Worm (Caenorhabditis elegans) whole organism, midembryonic: ENCODE results near the gene B0222.15.

Experiments used
- T22C8.4 ChIP-seq: fragments of 200-800 bp; sonication (Bioruptor generic); IDR thresholded peaks from 2 replicates; pipeline ENCODE4 v1.3.6; 2022; ENCODE audit warnings: missing genetic modification characterization, missing compliant biosample characterization
- cog-1 ChIP-seq: sonication (generic microtip); optimal IDR thresholded peaks from 2 replicates; lab custom pipeline; 2016; ENCODE audit warnings: missing genetic modification characterization, missing compliant biosample characterization
- flt-1 ChIP-seq: fragments of 200-800 bp; sonication (Bioruptor generic); IDR thresholded peaks from 2 replicates; pipeline ENCODE4 v1.3.6; 2022; ENCODE audit warnings: missing genetic modification characterization, missing compliant biosample characterization
- klf-2 ChIP-seq: fragments of 200-800 bp; sonication (Bioruptor generic); conservative IDR thresholded peaks from 2 replicates; pipeline ENCODE4 v1.3.6; 2022; ENCODE audit warnings: missing genetic modification reagents, missing genetic modification characterization, missing compliant biosample characterization
- med-1 ChIP-seq: sonication (generic microtip); optimal IDR thresholded peaks from 2 replicates; lab custom pipeline; 2017; ENCODE audit warnings: missing genetic modification characterization, mild to moderate bottlenecking, missing compliant biosample characterization, antibody characterized with exemption, missing genetic modification reagents; ENCODE audit not compliant: insufficient read depth
- ref-1 ChIP-seq: fragments of 200-800 bp; sonication (Bioruptor generic); conservative IDR thresholded peaks from 2 replicates; pipeline ENCODE4 v1.3.6; 2022; ENCODE audit warnings: missing genetic modification reagents, missing genetic modification characterization, missing compliant biosample characterization
- tab-1 ChIP-seq: fragments of 200-800 bp; sonication (Bioruptor generic); IDR thresholded peaks from 2 replicates; pipeline ENCODE4 v1.3.6; 2022; ENCODE audit warnings: missing genetic modification characterization, missing compliant biosample characterization
- ztf-23 ChIP-seq: fragments of 200-800 bp; sonication (Bioruptor generic); IDR thresholded peaks from 2 replicates; pipeline ENCODE4 v1.3.6; 2022; ENCODE audit warnings: missing genetic modification reagents, missing genetic modification characterization, missing compliant biosample characterization
- ztf-29 ChIP-seq: fragments of 200-800 bp; sonication (Bioruptor generic); IDR thresholded peaks from 2 replicates; pipeline ENCODE4 v1.3.6; 2022; ENCODE audit warnings: missing genetic modification reagents, missing genetic modification characterization, missing compliant biosample characterization

The B0222.15 gene

DNA sequence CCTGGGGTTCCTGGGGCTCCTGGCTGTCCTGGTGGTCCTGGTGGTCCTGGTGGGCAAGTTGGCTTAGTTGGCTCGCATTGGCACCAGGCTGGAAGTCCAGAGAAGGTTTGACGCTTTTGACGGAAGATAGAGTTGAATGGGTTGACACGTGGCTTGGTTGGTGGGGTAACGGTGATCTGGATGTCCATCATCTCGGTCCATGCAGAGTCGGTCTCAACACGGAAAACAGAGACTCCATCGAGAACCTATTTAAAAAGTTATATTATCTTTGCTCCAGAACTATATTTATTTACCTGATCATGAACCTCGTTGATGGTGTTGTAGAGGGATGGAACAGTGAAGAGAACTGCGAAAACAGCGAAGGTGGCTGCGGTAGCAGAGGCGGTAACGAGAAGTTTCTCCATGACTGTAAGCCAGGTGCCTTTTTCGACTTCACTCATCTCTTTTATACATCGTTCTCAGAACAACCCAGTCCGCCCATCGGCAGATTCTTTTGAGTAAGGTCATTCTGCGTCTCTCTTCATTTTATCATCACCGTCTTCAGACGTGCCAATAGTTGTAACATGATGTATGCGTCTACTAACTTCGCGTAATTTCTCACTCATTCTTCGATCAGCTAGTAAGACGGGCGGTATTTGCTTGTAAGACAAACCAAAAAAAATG is 3.8 kb upstream of the B0222.15 start, which contains the start of gene col-144:
Gene col-144, minus strand, starts transcription at position 419 of the 663 bp plus-strand sequence.
- no peak for TF ChIP-seq T22C8.4
- TF ChIP-seq ztf-23, result no peak
- TF ChIP-seq ref-1, result no peak
- TF ChIP-seq tab-1, result no peak
- TF ChIP-seq klf-2 (GFP tag; lab: Robert Waterston, UW), result no peak
- no peak for TF ChIP-seq flt-1
- no peak for TF ChIP-seq ztf-29
- no peak for TF ChIP-seq med-1
- TF ChIP-seq cog-1 (tag; lab: Kevin White, UChicago), result no peak

DNA sequence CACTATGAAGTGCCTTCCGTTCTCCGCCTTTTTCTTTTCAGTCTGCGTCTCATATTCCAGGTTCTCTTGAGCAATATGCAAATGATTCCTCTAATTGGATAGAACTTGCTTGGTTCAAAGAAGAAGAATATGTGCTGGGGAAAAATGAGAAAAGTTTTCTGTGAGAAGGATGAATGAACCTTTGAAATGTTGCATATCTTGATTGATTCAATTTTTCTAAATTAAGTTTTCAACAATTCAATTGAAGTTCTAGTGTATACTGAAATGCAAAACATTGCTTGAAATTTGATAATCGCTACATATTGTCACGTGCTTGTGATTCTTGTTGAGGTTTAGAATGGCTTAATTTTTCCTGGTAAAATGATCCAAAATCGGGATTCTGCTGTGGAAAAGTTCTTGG is 1.0 kb upstream of the B0222.15 start:
- TF ChIP-seq tab-1, result no peak
- TF ChIP-seq cog-1 (tag; lab: Kevin White, UChicago), result no peak
- TF ChIP-seq ref-1, result no peak
- no peak for TF ChIP-seq ztf-29
- no peak for TF ChIP-seq T22C8.4
- TF ChIP-seq klf-2 (GFP tag; lab: Robert Waterston, UW), result no peak
- TF ChIP-seq ztf-23, result no peak
- TF ChIP-seq med-1, result no peak
- TF ChIP-seq flt-1, result no peak

DNA sequence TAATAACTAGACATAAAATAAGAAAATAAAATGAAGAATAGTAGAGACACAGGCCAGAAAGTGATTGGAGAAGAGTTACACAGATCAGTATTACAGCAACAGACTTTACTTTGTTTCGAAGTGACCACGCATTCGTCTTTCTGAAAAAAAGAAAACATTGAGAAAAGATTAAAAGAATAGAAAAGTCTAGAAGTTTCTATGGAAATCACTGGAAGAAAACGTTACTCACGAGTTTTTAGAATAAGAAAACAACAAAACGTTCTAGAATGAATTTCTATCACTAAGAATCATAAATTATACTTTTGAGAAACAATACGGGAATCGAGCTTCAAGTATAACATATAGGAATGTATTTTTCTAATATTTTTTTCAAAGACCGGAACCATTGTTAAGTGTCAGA is 963 bp downstream of the B0222.15 start:
- TF ChIP-seq med-1, result no peak
- TF ChIP-seq cog-1 (tag; lab: Kevin White, UChicago), result no peak
- TF ChIP-seq flt-1, result no peak
- TF ChIP-seq ztf-29, result no peak
- TF ChIP-seq ref-1, result no peak
- TF ChIP-seq tab-1, result no peak
- TF ChIP-seq ztf-23, result no peak
- TF ChIP-seq klf-2 (GFP tag; lab: Robert Waterston, UW), result no peak
- TF ChIP-seq T22C8.4, result no peak

DNA sequence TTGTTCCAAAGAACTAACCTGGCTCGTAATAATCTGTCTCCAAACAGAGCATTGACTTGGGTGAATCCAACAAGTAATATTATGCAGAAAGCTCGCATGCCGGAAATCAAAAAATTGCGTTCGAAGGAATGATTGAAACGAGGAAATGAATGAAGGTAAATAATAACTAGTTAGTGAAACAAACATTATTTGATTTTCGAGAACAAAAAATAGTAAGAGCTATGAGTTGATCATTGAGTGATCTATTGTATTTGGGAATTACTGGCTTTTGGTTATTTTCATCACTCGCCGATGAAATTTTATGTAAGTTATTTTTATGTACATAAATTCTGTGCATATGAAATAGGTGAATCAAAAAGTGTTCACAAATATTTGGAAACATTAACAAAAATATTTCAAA is 1.8 kb downstream of the B0222.15 start, which contains the start of gene B0222.5:
Gene B0222.5, minus strand, starts transcription at position 101 of the 400 bp plus-strand sequence.
- no peak for TF ChIP-seq med-1
- no peak for TF ChIP-seq ref-1
- no peak for TF ChIP-seq ztf-23
- no peak for TF ChIP-seq T22C8.4
- no peak for TF ChIP-seq cog-1 (tag; lab: Kevin White, UChicago)
- TF ChIP-seq ztf-29, result no peak
- TF ChIP-seq klf-2 (GFP tag; lab: Robert Waterston, UW), result no peak
- TF ChIP-seq tab-1, result no peak
- no peak for TF ChIP-seq flt-1

DNA sequence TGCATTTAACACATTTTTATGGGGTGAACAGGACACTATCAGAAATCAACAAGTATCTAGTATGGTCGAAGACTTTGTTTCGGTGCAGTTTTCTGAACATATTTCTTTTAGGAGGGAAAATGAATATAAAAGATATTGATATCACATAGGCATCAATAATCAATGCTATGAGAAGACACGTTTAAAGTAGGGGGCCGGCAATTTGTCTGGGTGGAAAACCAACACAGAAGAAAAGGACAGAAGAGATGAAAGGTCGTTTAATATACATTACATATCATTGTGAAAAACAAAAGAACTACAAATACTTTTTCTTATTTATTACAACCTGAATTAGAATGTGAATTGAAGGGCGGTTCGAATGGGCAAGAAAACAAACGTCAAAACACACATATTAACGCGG is 4.2 kb downstream of the B0222.15 start:
- no peak for TF ChIP-seq ztf-23
- no peak for TF ChIP-seq ref-1
- no peak for TF ChIP-seq T22C8.4
- no peak for TF ChIP-seq tab-1
- no peak for TF ChIP-seq flt-1
- no peak for TF ChIP-seq ztf-29
- TF ChIP-seq med-1, result no peak
- TF ChIP-seq klf-2 (GFP tag; lab: Robert Waterston, UW), result no peak
- no peak for TF ChIP-seq cog-1 (tag; lab: Kevin White, UChicago)

DNA sequence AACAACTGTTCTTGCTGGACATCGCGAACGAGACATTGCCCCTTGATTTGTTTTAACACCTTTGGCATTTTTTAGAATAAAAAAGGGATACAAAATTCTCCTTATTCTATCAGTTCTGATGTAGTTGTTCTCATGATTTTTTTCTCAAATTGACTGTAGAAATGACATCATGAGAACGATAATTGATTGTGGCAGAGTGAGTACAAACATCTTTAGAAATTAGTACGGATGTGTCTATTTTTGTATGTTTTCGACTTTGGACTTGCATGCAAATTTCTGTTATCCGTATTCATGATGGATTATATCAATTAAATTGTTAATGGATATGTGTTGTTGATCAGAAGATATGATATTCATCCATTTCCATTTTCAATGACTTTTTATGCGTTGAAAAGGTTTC is 8.4 kb downstream of the B0222.15 start:
- TF ChIP-seq med-1, result no peak
- TF ChIP-seq flt-1, result no peak
- TF ChIP-seq klf-2 (GFP tag; lab: Robert Waterston, UW), result no peak
- no peak for TF ChIP-seq cog-1 (tag; lab: Kevin White, UChicago)
- no peak for TF ChIP-seq ref-1
- no peak for TF ChIP-seq ztf-23
- TF ChIP-seq ztf-29, result no peak

DNA sequence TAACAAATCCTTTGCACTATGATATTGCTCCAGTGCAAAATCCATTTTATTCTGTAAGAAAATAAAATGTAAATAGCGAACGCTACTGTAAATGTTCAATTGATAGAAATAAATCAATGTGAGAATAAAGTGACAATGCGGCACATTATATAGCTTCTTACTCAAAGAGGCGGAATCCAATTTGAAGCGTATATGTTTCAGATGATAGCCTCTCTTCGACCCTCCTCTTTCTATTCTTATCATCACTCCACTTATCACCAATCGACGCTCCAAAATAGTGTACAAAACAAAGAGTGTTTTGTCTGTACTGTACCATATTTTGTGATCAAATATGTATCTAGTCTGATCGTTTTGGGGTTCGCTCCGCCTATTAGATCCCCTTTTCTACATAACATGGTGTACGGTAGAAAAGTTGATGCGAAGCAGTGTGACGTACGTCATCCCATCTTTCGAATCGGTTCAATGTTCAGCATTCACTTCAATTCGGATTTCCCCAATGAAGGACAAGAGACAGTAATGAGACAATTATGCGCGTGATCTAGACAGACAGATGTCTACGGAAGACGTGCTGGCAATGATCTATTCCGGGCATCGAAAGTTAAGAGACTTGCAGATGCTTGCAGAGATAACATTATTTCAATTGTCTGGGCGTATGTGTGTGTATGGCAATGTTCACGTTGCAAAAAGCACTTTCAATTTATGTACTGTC is 9.6 kb downstream of the B0222.15 start, which contains the start of gene spl-2:
Gene spl-2, minus strand, starts transcription at position 51 of the 709 bp plus-strand sequence.
- TF ChIP-seq ztf-23, result no peak
- TF ChIP-seq T22C8.4, result no peak
- TF ChIP-seq tab-1, result no peak
- TF ChIP-seq ref-1, result no peak
- no peak for TF ChIP-seq flt-1

DNA sequence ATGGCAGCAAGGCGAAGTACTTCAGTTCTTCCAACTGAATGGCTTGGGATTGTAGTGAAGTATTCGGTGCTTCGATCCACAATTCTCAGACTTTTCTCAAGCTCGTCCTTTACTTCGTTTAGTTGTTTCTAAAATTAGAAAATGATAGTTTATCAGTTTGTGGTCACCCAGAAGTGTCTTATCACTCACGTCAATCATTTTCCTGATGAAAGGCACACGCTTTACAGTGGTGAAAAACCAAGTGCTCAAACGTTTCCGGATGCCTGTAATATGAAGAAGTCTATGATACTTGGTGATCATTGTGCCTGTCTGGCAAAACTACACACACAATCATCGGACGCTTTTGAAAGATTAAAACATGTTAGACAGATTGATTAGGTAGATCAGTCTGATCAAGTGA is 10.4 kb downstream of the B0222.15 start:
- no peak for TF ChIP-seq ztf-23
- TF ChIP-seq cog-1 (tag; lab: Kevin White, UChicago), result no peak

DNA sequence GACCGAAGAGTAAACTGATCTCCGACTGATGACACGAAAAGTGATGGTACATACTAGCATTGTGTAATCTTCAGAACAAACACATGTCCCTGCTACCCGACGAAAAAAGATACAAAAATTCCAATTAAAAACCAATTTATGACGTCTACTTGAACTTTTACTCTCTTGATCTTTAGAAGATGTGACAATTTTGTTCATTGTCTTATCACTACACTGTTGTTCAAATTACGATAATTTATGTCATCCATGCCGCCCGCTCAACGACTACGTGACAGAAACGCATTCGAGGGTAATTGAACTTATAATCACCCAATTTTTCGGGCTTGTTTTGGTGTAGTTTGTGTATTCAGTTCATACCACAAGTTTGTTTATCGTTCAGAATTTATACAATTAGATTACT is 12.7 kb downstream of the B0222.15 start:
- TF ChIP-seq med-1, result no peak
- TF ChIP-seq ztf-29, result no peak
- no peak for TF ChIP-seq ref-1
- no peak for TF ChIP-seq tab-1

DNA sequence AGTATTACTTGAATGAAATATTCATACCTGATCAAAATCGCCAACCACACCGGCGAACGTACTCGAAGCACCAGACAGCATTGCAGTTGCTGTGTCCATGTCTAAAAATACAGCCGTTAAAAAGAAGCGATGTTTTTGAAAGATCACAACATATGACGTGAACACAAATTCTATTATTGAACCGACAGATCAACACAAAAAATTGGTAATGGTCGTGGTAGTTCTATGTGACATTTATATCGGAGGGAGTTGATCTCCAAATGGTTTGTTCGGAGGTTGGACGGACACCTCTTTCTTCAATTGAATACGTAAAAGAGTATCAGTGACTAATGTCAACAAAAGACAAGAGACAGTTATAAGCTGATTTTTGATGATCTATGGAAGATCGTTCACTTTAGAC is 15.3 kb downstream of the B0222.15 start, which contains the start of gene pitr-3:
Gene pitr-3, minus strand, starts transcription at position 101 of the 400 bp plus-strand sequence.
- TF ChIP-seq cog-1 (tag; lab: Kevin White, UChicago) (no peak), tab-1 (no peak), ref-1 (no peak), flt-1 (no peak), med-1 (no peak), T22C8.4 (no peak)

DNA sequence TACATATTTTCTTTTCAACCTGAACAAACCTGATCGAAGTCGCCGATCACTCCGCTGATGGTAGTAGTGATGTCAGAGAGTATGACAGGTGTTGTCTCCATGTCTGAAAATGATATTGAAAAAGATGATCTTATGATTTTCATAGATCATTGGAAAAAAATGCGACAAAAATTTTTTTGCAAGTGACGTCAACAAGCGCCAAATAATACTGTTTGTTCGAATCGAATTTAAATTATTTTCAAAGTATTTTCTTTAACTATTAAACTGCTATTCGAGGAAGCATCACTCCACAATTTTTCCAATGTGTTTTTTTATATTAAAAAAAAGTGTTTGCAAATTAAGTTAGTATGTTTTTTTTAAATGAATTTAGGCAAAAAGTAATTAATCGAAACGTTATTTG is 19.0 kb downstream of the B0222.15 start, which contains the start of gene pitr-2:
Gene pitr-2, minus strand, starts transcription at position 101 of the 400 bp plus-strand sequence.
- TF ChIP-seq T22C8.4 (no peak), ztf-29 (no peak), klf-2 (GFP tag; lab: Robert Waterston, UW) (no peak), flt-1 (no peak), ztf-23 (no peak), med-1 (no peak), cog-1 (tag; lab: Kevin White, UChicago) (no peak)

DNA sequence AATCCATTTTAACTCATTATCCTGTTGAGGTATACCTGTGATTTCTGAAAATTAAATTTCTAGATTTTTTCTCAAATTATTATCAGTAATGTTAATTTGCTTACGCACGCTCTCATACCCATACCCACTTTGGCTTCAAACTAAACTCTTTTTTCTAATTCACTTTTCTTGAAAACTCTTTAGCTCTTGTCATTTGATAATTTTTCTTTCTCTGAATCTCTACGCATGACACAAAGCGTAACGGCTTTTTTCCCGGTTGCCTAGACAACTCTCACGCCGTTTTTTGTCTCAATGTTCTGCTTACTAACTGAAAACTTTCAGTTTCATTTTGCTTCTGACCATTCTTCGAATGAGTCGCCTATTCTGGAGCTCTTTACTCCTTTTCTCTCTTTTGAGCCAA is 22.6 kb downstream of the B0222.15 start, which contains the start of gene B0222.1:
Gene B0222.1, plus strand, starts transcription at position 306 of the 400 bp plus-strand sequence.
- TF ChIP-seq klf-2 (GFP tag; lab: Robert Waterston, UW), result no peak
- TF ChIP-seq cog-1 (tag; lab: Kevin White, UChicago), result no peak
- no peak for TF ChIP-seq ref-1
- no peak for TF ChIP-seq tab-1
- TF ChIP-seq med-1, result no peak
- TF ChIP-seq T22C8.4, result no peak
- TF ChIP-seq ztf-23, result no peak
- TF ChIP-seq ztf-29, result no peak
- TF ChIP-seq flt-1, result no peak
